Fruit fly (Drosophila melanogaster) whole organism, embryonic: ENCODE measurements around the gene CG10214.

Experiments used
- CG10321 ChIP-seq: fragments of 200-800 bp; sonication (Bioruptor generic); IDR thresholded peaks from 2 replicates; pipeline ENCODE4 v1.3.6; 2022; ENCODE audit warnings: missing biosample characterization, missing genetic modification characterization
- CG10366 ChIP-seq: fragments of 200-800 bp; sonication (Bioruptor generic); IDR thresholded peaks from 2 replicates; pipeline ENCODE4 v1.3.6; 2022; ENCODE audit warnings: missing biosample characterization, missing genetic modification characterization
- CG10979 ChIP-seq: fragments of 200-800 bp; sonication (Bioruptor generic); optimal IDR thresholded peaks from 2 replicates; lab custom pipeline; 2018; ENCODE audit warnings: missing biosample characterization, mild to moderate bottlenecking, missing genetic modification characterization, moderate library complexity
- CG11093 ChIP-seq: fragments of 200-800 bp; sonication (Bioruptor generic); IDR thresholded peaks from 3 replicates; pipeline ENCODE4 v1.3.6; 2022; ENCODE audit warnings: missing biosample characterization, missing genetic modification characterization
- CG12769 ChIP-seq: fragments of 200-800 bp; sonication (Bioruptor generic); optimal IDR thresholded peaks from 2 replicates; lab custom pipeline; 2019; ENCODE audit warnings: missing biosample characterization, mild to moderate bottlenecking, missing genetic modification characterization, moderate library complexity
- CG15696 ChIP-seq: fragments of 200-800 bp; sonication (Bioruptor generic); optimal IDR thresholded peaks from 2 replicates; lab custom pipeline; 2019; ENCODE audit warnings: missing biosample characterization, mild to moderate bottlenecking, missing genetic modification characterization, moderate library complexity
- CG32767 ChIP-seq: fragments of 200-800 bp; sonication (Bioruptor generic); IDR thresholded peaks from 2 replicates; pipeline ENCODE4 v1.3.6; 2022; ENCODE audit warnings: missing biosample characterization, missing genetic modification characterization
- CG32772 ChIP-seq: fragments of 200-800 bp; sonication (Bioruptor generic); IDR thresholded peaks from 2 replicates; pipeline ENCODE4 v1.3.6; 2022; ENCODE audit warnings: missing biosample characterization, missing genetic modification characterization
- CG4328 ChIP-seq: fragments of 200-800 bp; sonication (Bioruptor generic); optimal IDR thresholded peaks from 3 replicates; lab custom pipeline; 2017; ENCODE audit warnings: missing biosample characterization, missing genetic modification reagents, missing genetic modification characterization
- CG5953 ChIP-seq: fragments of 200-800 bp; sonication (Bioruptor generic); IDR thresholded peaks from 2 replicates; pipeline ENCODE4 v1.3.6; 2022; ENCODE audit warnings: missing biosample characterization, missing genetic modification characterization
- CG6175 ChIP-seq: fragments of 200-800 bp; sonication (Bioruptor generic); IDR thresholded peaks from 3 replicates; pipeline ENCODE4 v1.3.6; 2022; ENCODE audit warnings: missing biosample characterization, missing genetic modification characterization
- CG7556 ChIP-seq: fragments of 200-800 bp; sonication (Bioruptor generic); optimal IDR thresholded peaks from 2 replicates; lab custom pipeline; 2017; ENCODE audit warnings: missing biosample characterization, mild to moderate bottlenecking, missing genetic modification characterization
- CG7786 ChIP-seq: fragments of 200-800 bp; sonication (Bioruptor generic); optimal IDR thresholded peaks from 2 replicates; lab custom pipeline; 2016; ENCODE audit warnings: missing biosample characterization, missing genetic modification characterization
- CG8290 ChIP-seq, 3 experiments: fragments of 200-800 bp; sonication (Bioruptor generic); optimal IDR thresholded peaks; 2 replicates each; lab custom pipeline; 2016 to 2019; ENCODE audit warnings: missing biosample characterization in 3 of 3, missing genetic modification characterization in 3 of 3, mild to moderate bottlenecking in 2 of 3, moderate library complexity in 1 of 3
- CG8388 ChIP-seq: fragments of 200-800 bp; sonication (Bioruptor generic); optimal IDR thresholded peaks from 2 replicates; lab custom pipeline; 2019; ENCODE audit warnings: missing biosample characterization, mild to moderate bottlenecking, missing genetic modification characterization, moderate library complexity
- CG9876 ChIP-seq: fragments of 200-800 bp; sonication (Bioruptor generic); optimal IDR thresholded peaks from 2 replicates; lab custom pipeline; 2016; ENCODE audit warnings: missing biosample characterization, missing genetic modification characterization
- CG9932 ChIP-seq: fragments of 200-800 bp; sonication (Bioruptor generic); IDR thresholded peaks from 2 replicates; pipeline ENCODE4 v1.3.6; 2022; ENCODE audit warnings: missing biosample characterization, missing genetic modification characterization
- CoRest ChIP-seq: fragments of 200-800 bp; sonication (Bioruptor generic); optimal IDR thresholded peaks from 3 replicates; lab custom pipeline; 2018; ENCODE audit warnings: missing biosample characterization, mild to moderate bottlenecking, missing genetic modification characterization, moderate library complexity
- Dbx ChIP-seq: fragments of 200-800 bp; sonication (Bioruptor generic); IDR thresholded peaks from 3 replicates; pipeline ENCODE4 v1.3.6; 2022; ENCODE audit warnings: missing biosample characterization, missing genetic modification characterization
- Gug ChIP-seq: fragments of 200-800 bp; sonication (Bioruptor generic); IDR thresholded peaks from 4 replicates; pipeline ENCODE4 v1.3.6; 2022; ENCODE audit warnings: missing biosample characterization, missing genetic modification characterization
- MBD-R2 ChIP-seq: fragments of 200-800 bp; sonication (Bioruptor generic); IDR thresholded peaks from 2 replicates; pipeline ENCODE4 v1.3.6; 2022; ENCODE audit warnings: missing biosample characterization, missing genetic modification characterization
- Meics ChIP-seq: fragments of 200-800 bp; sonication (Bioruptor generic); optimal IDR thresholded peaks from 2 replicates; lab custom pipeline; 2017; ENCODE audit warnings: missing biosample characterization, mild to moderate bottlenecking, missing genetic modification characterization
- Mes4 ChIP-seq: fragments of 200-800 bp; sonication (Bioruptor generic); optimal IDR thresholded peaks from 2 replicates; lab custom pipeline; 2016; ENCODE audit warnings: missing biosample characterization, missing genetic modification characterization
- Nf-YA ChIP-seq: fragments of 200-800 bp; sonication (Bioruptor generic); IDR thresholded peaks from 2 replicates; pipeline ENCODE4 v1.3.6; 2022; ENCODE audit warnings: missing biosample characterization, missing genetic modification characterization
- Pdp1 ChIP-seq, 2 experiments: fragments of 200-800 bp; sonication (Bioruptor generic); optimal IDR thresholded peaks; 3 replicates each; lab custom pipeline; 2016; ENCODE audit warnings: missing biosample characterization in 2 of 2, missing genetic modification characterization in 2 of 2, mild to moderate bottlenecking in 1 of 2, moderate library complexity in 1 of 2
- Sox100B ChIP-seq: fragments of 200-800 bp; sonication (Bioruptor generic); optimal IDR thresholded peaks from 3 replicates; lab custom pipeline; 2018; ENCODE audit warnings: missing biosample characterization, mild to moderate bottlenecking, missing genetic modification characterization
- Usf ChIP-seq: fragments of 200-800 bp; sonication (Bioruptor generic); optimal IDR thresholded peaks from 2 replicates; lab custom pipeline; 2017; ENCODE audit warnings: missing genotype, missing biosample characterization, missing genetic modification characterization
- Xbp1 ChIP-seq: fragments of 200-800 bp; sonication (Bioruptor generic); optimal IDR thresholded peaks from 3 replicates; lab custom pipeline; 2016; ENCODE audit warnings: missing biosample characterization, mild to moderate bottlenecking, missing genetic modification characterization
- chm ChIP-seq: fragments of 200-800 bp; sonication (Bioruptor generic); IDR thresholded peaks from 2 replicates; pipeline ENCODE4 v1.3.6; 2022; ENCODE audit warnings: missing biosample characterization, missing genetic modification characterization
- corto ChIP-seq: fragments of 200-800 bp; sonication (Bioruptor generic); optimal IDR thresholded peaks from 2 replicates; lab custom pipeline; 2016; ENCODE audit warnings: missing biosample characterization, mild to moderate bottlenecking, missing genetic modification characterization, moderate library complexity
- crol ChIP-seq: fragments of 200-800 bp; sonication (Bioruptor generic); IDR thresholded peaks from 2 replicates; pipeline ENCODE4 v1.3.6; 2022; ENCODE audit warnings: missing biosample characterization, missing genetic modification characterization
- dysf ChIP-seq: fragments of 200-800 bp; sonication (Bioruptor generic); IDR thresholded peaks from 3 replicates; pipeline ENCODE4 v1.3.6; 2022; ENCODE audit warnings: missing biosample characterization, missing genetic modification characterization
- emc ChIP-seq: fragments of 200-800 bp; sonication (Bioruptor generic); optimal IDR thresholded peaks from 2 replicates; lab custom pipeline; 2016; ENCODE audit warnings: missing biosample characterization, missing genetic modification characterization
- fd96Cb ChIP-seq: fragments of 200-800 bp; sonication (Bioruptor generic); optimal IDR thresholded peaks from 2 replicates; lab custom pipeline; 2018; ENCODE audit warnings: missing biosample characterization, mild to moderate bottlenecking, missing genetic modification characterization, moderate library complexity
- ken ChIP-seq: fragments of 200-800 bp; sonication (Bioruptor generic); IDR thresholded peaks from 3 replicates; pipeline ENCODE4 v1.3.6; 2022; ENCODE audit warnings: missing biosample characterization, missing genetic modification characterization
- lilli ChIP-seq: fragments of 200-800 bp; sonication (Bioruptor generic); optimal IDR thresholded peaks from 3 replicates; lab custom pipeline; 2016; ENCODE audit warnings: missing biosample characterization, missing genetic modification characterization
- pfk ChIP-seq: fragments of 200-800 bp; sonication (Bioruptor generic); optimal IDR thresholded peaks from 2 replicates; lab custom pipeline; 2018; ENCODE audit warnings: missing biosample characterization, mild to moderate bottlenecking, missing genetic modification characterization, moderate library complexity
- psq ChIP-seq: fragments of 200-800 bp; sonication (Bioruptor generic); optimal IDR thresholded peaks from 2 replicates; lab custom pipeline; 2017; ENCODE audit warnings: missing biosample characterization, missing genetic modification characterization
- row ChIP-seq: fragments of 200-800 bp; sonication (Bioruptor generic); IDR thresholded peaks from 3 replicates; pipeline ENCODE4 v1.3.6; 2022; ENCODE audit warnings: missing biosample characterization, missing genetic modification characterization
- salm ChIP-seq: fragments of 200-800 bp; sonication (Bioruptor generic); optimal IDR thresholded peaks from 2 replicates; lab custom pipeline; 2018; ENCODE audit warnings: missing biosample characterization, mild to moderate bottlenecking, missing genetic modification characterization
- sob ChIP-seq: fragments of 200-800 bp; sonication (Bioruptor generic); IDR thresholded peaks from 2 replicates; pipeline ENCODE4 v1.3.6; 2022; ENCODE audit warnings: missing biosample characterization, missing genetic modification characterization
- tio ChIP-seq: fragments of 200-800 bp; sonication (Bioruptor generic); optimal IDR thresholded peaks from 2 replicates; lab custom pipeline; 2017; ENCODE audit warnings: missing biosample characterization, missing genetic modification characterization, inconsistent platforms
- tna ChIP-seq: fragments of 200-800 bp; sonication (Bioruptor generic); IDR thresholded peaks from 2 replicates; pipeline ENCODE4 v1.3.6; 2022; ENCODE audit warnings: missing biosample characterization, missing genetic modification characterization; ENCODE audit not compliant: partially characterized antibody
- toy ChIP-seq: fragments of 200-800 bp; sonication (Bioruptor generic); IDR thresholded peaks from 2 replicates; pipeline ENCODE4 v1.3.6; 2022; ENCODE audit warnings: missing biosample characterization, missing genetic modification characterization
- tup ChIP-seq: fragments of 200-800 bp; sonication (Bioruptor generic); optimal IDR thresholded peaks from 2 replicates; lab custom pipeline; 2016; ENCODE audit warnings: missing biosample characterization, mild to moderate bottlenecking, missing genetic modification characterization, moderate library complexity
- unpg ChIP-seq: fragments of 200-800 bp; sonication (Bioruptor generic); optimal IDR thresholded peaks from 3 replicates; lab custom pipeline; 2018; ENCODE audit warnings: missing biosample characterization, mild to moderate bottlenecking, missing genetic modification characterization, moderate library complexity
- wdn ChIP-seq: fragments of 200-800 bp; sonication (Bioruptor generic); IDR thresholded peaks from 2 replicates; pipeline ENCODE4 v1.3.6; 2022; ENCODE audit warnings: missing biosample characterization, missing genetic modification characterization
- zfh1 ChIP-seq: fragments of 200-800 bp; sonication (Bioruptor generic); IDR thresholded peaks from 3 replicates; pipeline ENCODE4 v1.3.6; 2022; ENCODE audit warnings: missing biosample characterization, missing genetic modification characterization

The CG10214 gene

dm6 chr3R:23789584-23789983, 22.3 kb upstream of the CG10214 start:
- TF ChIP-seq psq (no peak), dysf (GFP tag; lab: Robert Waterston, UW) (no peak), CG8290 (GFP tag; optimal IDR thresholded peaks at IDR 0.05; lab: Kevin White, UChicago) (no peak), CG8290 (tag; optimal IDR thresholded peaks at IDR 0.05; lab: Kevin White, UChicago) (no peak), Pdp1 (GFP tag; optimal IDR thresholded peaks at IDR 0.05; lab: Kevin White, UChicago) (peak in 1 of 2 experiments; percentile 2), CG32767 (GFP tag; lab: Robert Waterston, UW) (no peak), CG5953 (no peak), CG10321 (no peak)

DNA sequence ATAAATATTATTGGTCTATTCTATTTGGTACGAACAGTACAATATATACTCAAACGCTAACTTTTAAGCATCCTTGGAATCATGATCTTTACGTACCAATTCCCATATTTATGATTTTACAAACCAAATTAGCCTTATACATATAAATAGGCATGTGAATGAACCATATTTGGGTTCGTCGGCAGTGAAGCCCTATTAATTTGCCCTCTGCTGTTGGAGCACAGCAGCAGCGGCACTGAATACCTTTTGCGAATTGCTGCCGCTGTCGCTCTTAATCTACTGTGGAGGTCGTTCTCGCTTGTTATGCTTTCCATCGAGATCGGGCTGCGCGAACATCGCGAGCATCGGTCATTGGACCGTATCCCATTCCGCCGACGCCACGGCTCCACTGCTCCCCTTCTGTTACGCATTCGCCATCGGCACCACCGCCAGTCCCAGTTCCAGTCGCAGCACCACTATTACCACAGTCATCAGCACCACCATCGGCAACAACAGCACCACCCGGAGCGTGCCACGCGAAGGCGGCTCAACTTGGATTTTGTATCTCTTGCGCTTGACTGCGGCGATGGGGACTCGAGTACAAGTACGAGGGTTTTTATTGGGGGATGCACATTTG, 21.2 kb upstream of the CG10214 start:
- TF ChIP-seq CG10979 (tag; lab: Kevin White, UChicago) (no peak), CG32772 (GFP tag; lab: Robert Waterston, UW) (0 out of 2 replicates have a peak, but pooled peaks have one; percentile 4), tio (GFP tag; lab: Kevin White, UChicago) (peak; percentile 8), CG9932 (GFP tag; lab: Robert Waterston, UW) (peak; percentile 43; the same call in 1 of the 2 replicates), CG6175 (GFP tag; lab: Robert Waterston, UW) (peak; percentile 37; the same call in 1 of the 3 replicates), unpg (GFP tag; lab: Kevin White, UChicago) (peak; percentile 21), emc (GFP tag; lab: Kevin White, UChicago) (no peak), sob (GFP tag; lab: Robert Waterston, UW) (no peak), Mes4 (no peak), chm (GFP tag; lab: Robert Waterston, UW) (peak; percentile 54; the same call in 1 of the 2 replicates), lilli (GFP tag; lab: Kevin White, UChicago) (peak; percentile 14), salm (tag; lab: Kevin White, UChicago) (no peak), corto (GFP tag; lab: Kevin White, UChicago) (peak; percentile 48), Gug (0 out of 4 replicates have a peak, but pooled peaks have one; percentile 6), CG9876 (GFP tag; lab: Kevin White, UChicago) (no peak), Dbx (GFP tag; lab: Robert Waterston, UW) (peak; percentile 16; the same call in 1 of the 3 replicates), CG8388 (GFP tag; lab: Kevin White, UChicago) (no peak), tup (no peak), CG11093 (GFP tag; lab: Robert Waterston, UW) (no peak), zfh1 (GFP tag; lab: Robert Waterston, UW) (0 out of 3 replicates have a peak, but pooled peaks have one; percentile 13), fd96Cb (tag; lab: Kevin White, UChicago) (peak; percentile 3), ken (0 out of 3 replicates have a peak, but pooled peaks have one; percentile 4), tna (no peak), CG4328 (GFP tag; lab: Kevin White, UChicago) (no peak), CoRest (tag; lab: Kevin White, UChicago) (peak; percentile 16), pfk (GFP tag; lab: Kevin White, UChicago) (no peak), Meics (GFP tag; lab: Kevin White, UChicago) (peak; percentile 38), Usf (GFP tag; lab: Kevin White, UChicago) (no peak), CG7786 (GFP tag; lab: Kevin White, UChicago) (no peak), CG12769 (tag; lab: Kevin White, UChicago) (peak; percentile 55), crol (GFP tag; lab: Robert Waterston, UW) (no peak), wdn (GFP tag; lab: Robert Waterston, UW) (peak; percentile 34; the same call in 1 of the 2 replicates), Nf-YA (GFP tag; lab: Robert Waterston, UW) (no peak), MBD-R2 (GFP tag; lab: Robert Waterston, UW) (0 out of 2 replicates have a peak, but pooled peaks have one; percentile 5), Xbp1 (GFP tag; lab: Kevin White, UChicago) (no peak), Sox100B (GFP tag; lab: Kevin White, UChicago) (no peak), row (GFP tag; lab: Robert Waterston, UW) (peak; percentile 34; the same call in 1 of the 3 replicates), Pdp1 (GFP tag; optimal IDR thresholded peaks at IDR 0.05; lab: Kevin White, UChicago) (peak in 1 of 2 experiments; percentile 20), CG15696 (tag; lab: Kevin White, UChicago) (no peak), toy (GFP tag; lab: Robert Waterston, UW) (no peak), CG10366 (GFP tag; lab: Robert Waterston, UW) (peak; percentile 15; the same call in 1 of the 2 replicates), CG7556 (GFP tag; lab: Kevin White, UChicago) (peak; percentile 5)
